Worm (Caenorhabditis elegans) whole organism, L3 larva: ENCODE data around the gene B0495.9.

ENCODE experiments used
- R02D3.7 ChIP-seq: fragments of 150-350 bp; optimal IDR thresholded peaks from 2 replicates; lab custom pipeline; 2014; ENCODE audit warnings: missing biosample characterization, missing genetic modification characterization
- ZK546.5 ChIP-seq: sonication (generic microtip); optimal IDR thresholded peaks from 2 replicates; lab custom pipeline; 2017; ENCODE audit warnings: missing biosample characterization, missing genetic modification characterization
- ama-1 ChIP-seq: fragments of 150-350 bp; optimal IDR thresholded peaks from 2 replicates; lab custom pipeline; 2018
- ceh-16 ChIP-seq: sonication (generic microtip); optimal IDR thresholded peaks from 2 replicates; lab custom pipeline; 2017; ENCODE audit warnings: missing biosample characterization, missing genetic modification characterization
- ceh-28 ChIP-seq: fragments of 150-350 bp; optimal IDR thresholded peaks from 2 replicates; lab custom pipeline; 2014; ENCODE audit warnings: missing biosample characterization, missing genetic modification reagents, missing genetic modification characterization
- ceh-82 ChIP-seq: fragments of 150-350 bp; optimal IDR thresholded peaks from 2 replicates; lab custom pipeline; 2014; ENCODE audit warnings: missing biosample characterization, missing genetic modification characterization
- ceh-9 ChIP-seq: sonication (generic microtip); optimal IDR thresholded peaks from 2 replicates; lab custom pipeline; 2018; ENCODE audit warnings: missing biosample characterization, missing genetic modification characterization
- daf-12 ChIP-seq: fragments of 150-350 bp; optimal IDR thresholded peaks from 2 replicates; lab custom pipeline; 2014; ENCODE audit warnings: missing biosample characterization, missing genetic modification reagents, missing genetic modification characterization
- elt-2 ChIP-seq: sonication (generic microtip); optimal IDR thresholded peaks from 2 replicates; lab custom pipeline; 2016; ENCODE audit warnings: missing genetic modification reagents, mild to moderate bottlenecking, missing genetic modification characterization, missing compliant biosample characterization
- elt-3 ChIP-seq, 3 experiments: fragments of 150-350 bp in 1 of 3; sonication (generic microtip) in 2 of 3; optimal IDR thresholded peaks; 2 replicates in 2 of 3; 4 replicates in 1 of 3; lab custom pipeline; 2014 to 2017; ENCODE audit warnings: missing biosample characterization in 3 of 3, missing genetic modification characterization in 3 of 3
- eor-1 ChIP-seq, 2 experiments: fragments of 150-350 bp; optimal IDR thresholded peaks; 2 replicates each; lab custom pipeline; 2014 to 2018; ENCODE audit warnings: missing biosample characterization in 2 of 2, missing genetic modification characterization in 2 of 2
- fkh-10 ChIP-seq: sonication (generic microtip); optimal IDR thresholded peaks from 2 replicates; lab custom pipeline; 2017; ENCODE audit warnings: missing biosample characterization, missing genetic modification reagents, missing genetic modification characterization
- fkh-2 ChIP-seq: fragments of 150-350 bp; optimal IDR thresholded peaks from 2 replicates; lab custom pipeline; 2014; ENCODE audit warnings: missing biosample characterization, missing genetic modification reagents, missing genetic modification characterization
- hmg-11 ChIP-seq: sonication (generic microtip); optimal IDR thresholded peaks from 2 replicates; lab custom pipeline; 2016; ENCODE audit warnings: missing genetic modification characterization, missing compliant biosample characterization
- jun-1 ChIP-seq: fragments of 150-350 bp; optimal IDR thresholded peaks from 2 replicates; lab custom pipeline; 2014; ENCODE audit warnings: missing biosample characterization, missing genetic modification reagents, missing genetic modification characterization
- lin-15B ChIP-seq: fragments of 150-350 bp; optimal IDR thresholded peaks from 2 replicates; lab custom pipeline; 2014; ENCODE audit warnings: missing biosample characterization, missing genetic modification characterization
- lin-39 ChIP-seq: fragments of 150-350 bp; optimal IDR thresholded peaks from 2 replicates; lab custom pipeline; 2018; ENCODE audit warnings: missing biosample characterization, missing genetic modification reagents, missing genetic modification characterization
- lsy-12 ChIP-seq: sonication (generic microtip); optimal IDR thresholded peaks from 2 replicates; lab custom pipeline; 2016; ENCODE audit warnings: mild to moderate bottlenecking, missing genetic modification characterization, missing compliant biosample characterization
- mdl-1 ChIP-seq: fragments of 150-350 bp; optimal IDR thresholded peaks from 2 replicates; lab custom pipeline; 2014; ENCODE audit warnings: missing biosample characterization, missing genetic modification characterization
- mml-1 ChIP-seq: fragments of 150-350 bp; sonication (generic microtip); optimal IDR thresholded peaks from 3 replicates; lab custom pipeline; 2014; ENCODE audit warnings: missing biosample characterization, missing genetic modification characterization
- nfya-1 ChIP-seq: sonication (generic microtip); optimal IDR thresholded peaks from 2 replicates; lab custom pipeline; 2017; ENCODE audit warnings: missing genetic modification characterization, mild to moderate bottlenecking, missing compliant biosample characterization, antibody characterized with exemption, moderate library complexity; ENCODE audit not compliant: insufficient read depth
- nhr-237 ChIP-seq: fragments of 150-350 bp; optimal IDR thresholded peaks from 2 replicates; lab custom pipeline; 2014; ENCODE audit warnings: missing biosample characterization, missing genetic modification characterization
- nhr-25 ChIP-seq: sonication (generic microtip); optimal IDR thresholded peaks from 2 replicates; lab custom pipeline; 2017; ENCODE audit warnings: missing biosample characterization, missing genetic modification characterization
- nhr-43 ChIP-seq: sonication (generic microtip); optimal IDR thresholded peaks from 2 replicates; lab custom pipeline; 2016; ENCODE audit warnings: mild to moderate bottlenecking, missing genetic modification characterization, missing compliant biosample characterization; ENCODE audit not compliant: poor library complexity, severe bottlenecking
- nhr-67 ChIP-seq: fragments of 150-350 bp; optimal IDR thresholded peaks from 2 replicates; lab custom pipeline; 2014; ENCODE audit warnings: missing biosample characterization, missing genetic modification characterization
- nhr-77 ChIP-seq: fragments of 150-350 bp; optimal IDR thresholded peaks from 2 replicates; lab custom pipeline; 2014; ENCODE audit warnings: missing biosample characterization, missing genetic modification characterization
- pha-4 ChIP-seq: fragments of 150-350 bp; optimal IDR thresholded peaks from 2 replicates; lab custom pipeline; 2014; ENCODE audit warnings: missing biosample characterization, missing genetic modification reagents, missing genetic modification characterization
- pqm-1 ChIP-seq: fragments of 150-350 bp; optimal IDR thresholded peaks from 2 replicates; lab custom pipeline; 2017; ENCODE audit warnings: missing biosample characterization, missing genetic modification characterization, inconsistent platforms
- sea-2 ChIP-seq: fragments of 150-350 bp; sonication (generic microtip); optimal IDR thresholded peaks from 4 replicates; lab custom pipeline; 2014; ENCODE audit warnings: missing biosample characterization, missing genetic modification reagents, missing genetic modification characterization
- skn-1 ChIP-seq: fragments of 150-350 bp; optimal IDR thresholded peaks from 2 replicates; lab custom pipeline; 2014; ENCODE audit warnings: missing biosample characterization, missing genetic modification characterization
- snpc-4 ChIP-seq: fragments of 150-350 bp; optimal IDR thresholded peaks from 2 replicates; lab custom pipeline; 2014; ENCODE audit warnings: missing biosample characterization, missing genetic modification characterization
- tbx-2 ChIP-seq: sonication (generic microtip); optimal IDR thresholded peaks from 2 replicates; lab custom pipeline; 2016; ENCODE audit warnings: mild to moderate bottlenecking, missing genetic modification characterization, missing compliant biosample characterization
- ztf-11 ChIP-seq: fragments of 150-350 bp; optimal IDR thresholded peaks from 2 replicates; lab custom pipeline; 2014; ENCODE audit warnings: missing biosample characterization, missing genetic modification characterization
- ztf-4 ChIP-seq: fragments of 150-350 bp; optimal IDR thresholded peaks from 2 replicates; lab custom pipeline; 2014; ENCODE audit warnings: missing biosample characterization, missing genetic modification characterization

Gene B0495.9

DNA sequence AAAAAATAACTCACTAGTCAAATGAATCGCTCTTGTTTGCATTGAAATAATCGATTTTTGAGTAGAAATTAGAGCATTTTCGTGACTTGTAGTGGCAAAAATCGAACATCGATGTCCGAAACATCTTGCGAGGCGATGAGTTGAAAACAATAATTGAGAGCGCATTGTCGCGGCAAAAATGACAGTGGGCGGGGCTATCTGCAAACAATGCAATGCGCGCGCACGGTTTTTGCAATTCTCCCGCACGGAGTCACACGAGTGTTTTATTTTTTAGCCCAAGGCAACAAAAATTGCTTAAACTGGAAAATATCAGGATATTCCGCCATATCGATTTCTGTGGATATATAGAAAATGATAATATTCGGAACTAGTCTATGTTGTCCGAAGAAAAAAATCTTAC is at the start of gene B0495.9:
TSS of gene B0495.9 (minus strand) at position 171 of the 400 bp plus-strand sequence.
- TF ChIP-seq nhr-77 (no peak), lsy-12 (no peak), nhr-237 (tag; lab: Kevin White, UChicago) (no peak), nhr-25 (tag; lab: Kevin White, UChicago) (no peak), pqm-1 (no peak), fkh-2 (tag; lab: Kevin White, UChicago) (no peak), jun-1 (tag; lab: Kevin White, UChicago) (no peak), R02D3.7 (tag; lab: Kevin White, UChicago) (peak; percentile 29), nhr-43 (peak; percentile 73), hmg-11 (peak; percentile 65), ceh-28 (tag; lab: Kevin White, UChicago) (peak; percentile 17), ceh-9 (tag; lab: Kevin White, UChicago) (no peak), ceh-82 (tag; lab: Kevin White, UChicago) (peak; percentile 27), tbx-2 (tag; lab: Kevin White, UChicago) (no peak), lin-39 (tag; lab: Kevin White, UChicago) (peak; percentile 70), ceh-16 (tag; lab: Kevin White, UChicago) (no peak), nfya-1 (tag; lab: Kevin White, UChicago) (peak; percentile 61), elt-2 (peak; percentile 35), eor-1 (tag; optimal IDR thresholded peaks at IDR 0.05; lab: Kevin White, UChicago) (no peak), ama-1 (lab: Kevin White, UChicago) (peak; percentile 51), snpc-4 (no peak), ztf-11 (tag; lab: Kevin White, UChicago) (no peak), mml-1 (tag; lab: Kevin White, UChicago) (no peak), fkh-10 (GFP tag; lab: Kevin White, UChicago) (no peak), nhr-67 (tag; lab: Kevin White, UChicago) (peak; percentile 33), daf-12 (tag; lab: Kevin White, UChicago) (no peak)

DNA sequence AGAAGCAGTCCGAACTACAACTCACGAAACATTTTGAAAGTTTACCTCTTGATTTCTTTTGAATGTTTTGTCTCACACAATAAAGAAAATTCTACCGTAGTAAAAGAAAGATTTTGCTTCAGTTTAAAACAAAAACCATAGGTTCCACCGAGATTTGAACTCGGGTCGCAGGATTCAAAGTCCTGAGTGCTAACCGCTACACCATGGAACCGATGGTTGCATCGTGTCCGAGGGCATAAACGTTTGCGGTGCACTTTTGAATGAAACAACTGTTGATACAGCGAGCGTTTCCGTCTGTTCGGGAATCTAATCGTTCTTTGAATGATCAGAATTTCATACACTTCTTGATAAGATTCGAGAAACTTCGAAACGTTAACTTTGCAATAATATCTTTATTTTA is 48.3 kb upstream of the B0495.9 start:
- peak; percentile 34 for TF ChIP-seq nhr-25 (tag; lab: Kevin White, UChicago)
- peak; percentile 89 for TF ChIP-seq ama-1 (lab: Kevin White, UChicago)
- TF ChIP-seq lin-39 (tag; lab: Kevin White, UChicago): no peak
- TF ChIP-seq nfya-1 (tag; lab: Kevin White, UChicago): peak; percentile 57
- TF ChIP-seq nhr-43: peak; percentile 57
- TF ChIP-seq ceh-16 (tag; lab: Kevin White, UChicago): no peak
- peak; percentile 77 for TF ChIP-seq elt-2
- TF ChIP-seq elt-3 (tag; optimal IDR thresholded peaks at IDR 0.05; lab: Kevin White, UChicago): peak in 1 of 3 experiments; percentile 5
- peak; percentile 65 for TF ChIP-seq jun-1 (tag; lab: Kevin White, UChicago)
- TF ChIP-seq R02D3.7 (tag; lab: Kevin White, UChicago): peak; percentile 13
- no peak for TF ChIP-seq mdl-1 (tag; lab: Kevin White, UChicago)
- no peak for TF ChIP-seq fkh-10 (GFP tag; lab: Kevin White, UChicago)
- TF ChIP-seq lsy-12: peak; percentile 40
- TF ChIP-seq pqm-1: peak; percentile 59
- TF ChIP-seq lin-15B: peak; percentile 11
- TF ChIP-seq nhr-67 (tag; lab: Kevin White, UChicago): no peak
- TF ChIP-seq skn-1 (tag; lab: Kevin White, UChicago): peak; percentile 26

DNA sequence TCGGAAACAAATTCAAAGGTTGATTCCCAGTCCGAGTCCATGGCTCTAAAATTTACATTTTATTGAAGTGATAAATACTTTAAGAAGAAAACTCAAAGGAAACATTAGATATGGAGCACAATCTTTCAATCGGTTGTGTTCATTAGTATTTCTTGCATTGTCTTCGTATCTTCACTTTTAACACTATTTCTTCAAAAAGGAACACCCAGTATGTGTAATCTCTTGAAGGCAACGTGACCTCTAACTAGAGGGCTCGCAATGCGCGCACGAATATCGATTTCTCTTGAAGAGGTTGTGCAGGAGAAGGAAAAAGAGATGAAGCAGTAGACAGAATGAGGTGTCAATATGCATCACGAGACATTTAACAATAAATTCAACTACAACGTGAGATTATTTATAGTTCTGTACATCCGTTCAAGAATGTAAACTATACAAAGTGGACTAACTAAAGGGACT is 46.6 kb upstream of the B0495.9 start, which contains the start of the genes B0228.6 and B0228.1:
TSS of gene B0228.6 (minus strand) at position 51 of the 456 bp plus-strand sequence.
TSS of gene B0228.1 (plus strand) at position 228 of the 456 bp plus-strand sequence.
- TF ChIP-seq sea-2 (GFP tag; lab: Kevin White, UChicago) (no peak), snpc-4 (peak; percentile 48), ztf-4 (no peak), ceh-16 (tag; lab: Kevin White, UChicago) (no peak), mml-1 (tag; lab: Kevin White, UChicago) (no peak), lin-39 (tag; lab: Kevin White, UChicago) (no peak), ceh-28 (tag; lab: Kevin White, UChicago) (no peak)

DNA sequence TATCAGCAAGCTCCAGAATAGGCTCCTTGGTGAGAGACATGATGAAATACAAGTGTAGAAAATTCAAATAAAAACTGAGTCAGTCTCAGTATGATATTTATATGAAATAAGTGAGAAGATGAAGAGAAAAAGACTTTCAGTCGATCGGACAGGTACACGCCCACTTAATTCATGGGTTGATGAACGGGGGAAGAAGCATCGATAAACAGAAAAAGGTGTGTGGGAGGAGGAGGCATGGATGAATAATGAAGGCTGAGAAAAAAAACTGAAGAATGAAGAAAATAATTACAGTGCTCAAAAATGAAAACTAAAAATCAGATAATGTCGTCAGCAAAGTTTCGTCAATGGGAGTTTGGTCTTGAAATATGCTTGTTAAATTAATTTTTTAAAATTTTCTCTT is 45.0 kb upstream of the B0495.9 start, which contains the start of gene trx-1:
TSS of gene trx-1 (minus strand) at position 101 of the 400 bp plus-strand sequence.
- TF ChIP-seq pha-4: no peak
- TF ChIP-seq ZK546.5: no peak
- TF ChIP-seq, all 47 proteins: peak for 0
